Fruit fly (Drosophila melanogaster) whole organism, prepupa: ENCODE results near the gene wrm1.
A peak's percentile ranks its signal among the peaks of the same experiment; 100 is the strongest.

Source experiments
- Blimp-1 ChIP-seq: fragments of 200-800 bp; sonication (Bioruptor generic); optimal IDR thresholded peaks from 3 replicates; lab custom pipeline; 2017; ENCODE audit warnings: missing biosample characterization, missing genetic modification characterization, mild to moderate bottlenecking, moderate library complexity, missing genetic modification reagents
- CG10669 ChIP-seq: fragments of 200-800 bp; sonication (Bioruptor generic); optimal IDR thresholded peaks from 3 replicates; lab custom pipeline; 2018; ENCODE audit warnings: missing biosample characterization, mild to moderate bottlenecking, missing genetic modification characterization, moderate library complexity
- CG11762 ChIP-seq: fragments of 200-800 bp; sonication (Bioruptor generic); optimal IDR thresholded peaks from 3 replicates; lab custom pipeline; 2016; ENCODE audit warnings: missing biosample characterization, missing genetic modification characterization; ENCODE audit not compliant: insufficient read depth
- CG15336 ChIP-seq: fragments of 200-800 bp; sonication (Bioruptor generic); IDR thresholded peaks from 2 replicates; pipeline ENCODE4 v1.3.6; 2022; ENCODE audit warnings: missing biosample characterization, missing genetic modification characterization
- CG1621 ChIP-seq: fragments of 200-800 bp; sonication (Bioruptor generic); optimal IDR thresholded peaks from 3 replicates; lab custom pipeline; 2018; ENCODE audit warnings: missing biosample characterization, mild to moderate bottlenecking, missing genetic modification characterization
- CG31627 ChIP-seq: fragments of 200-800 bp; sonication (Bioruptor generic); optimal IDR thresholded peaks from 3 replicates; lab custom pipeline; 2016; ENCODE audit warnings: missing biosample characterization, missing genetic modification characterization
- CG32006 ChIP-seq: fragments of 200-800 bp; sonication (Bioruptor generic); optimal IDR thresholded peaks from 3 replicates; lab custom pipeline; 2017; ENCODE audit warnings: missing biosample characterization, mild to moderate bottlenecking, missing genetic modification characterization
- CG3919 ChIP-seq: fragments of 200-800 bp; sonication (Bioruptor generic); optimal IDR thresholded peaks from 3 replicates; lab custom pipeline; 2016; ENCODE audit warnings: missing biosample characterization, missing genetic modification characterization
- CG6163 ChIP-seq: fragments of 200-800 bp; sonication (Bioruptor generic); IDR thresholded peaks from 3 replicates; pipeline ENCODE4 v1.3.6; 2022; ENCODE audit warnings: missing biosample characterization, missing genetic modification characterization
- CG6808 ChIP-seq: fragments of 200-800 bp; sonication (Bioruptor generic); optimal IDR thresholded peaks from 3 replicates; lab custom pipeline; 2017; ENCODE audit warnings: missing biosample characterization, missing genetic modification characterization, mild to moderate bottlenecking, moderate library complexity, missing genetic modification reagents
- CG6854 ChIP-seq: fragments of 200-800 bp; sonication (Bioruptor generic); optimal IDR thresholded peaks from 2 replicates; lab custom pipeline; 2017; ENCODE audit warnings: missing biosample characterization, mild to moderate bottlenecking, missing genetic modification characterization
- CG8119 ChIP-seq: fragments of 200-800 bp; sonication (Bioruptor generic); IDR thresholded peaks from 3 replicates; pipeline ENCODE4 v1.3.6; 2022; ENCODE audit warnings: missing biosample characterization, missing genetic modification characterization
- CG8632 ChIP-seq: fragments of 200-800 bp; sonication (Bioruptor generic); optimal IDR thresholded peaks from 3 replicates; lab custom pipeline; 2016; ENCODE audit warnings: missing biosample characterization, missing genetic modification characterization
- Eip78C ChIP-seq: fragments of 200-800 bp; sonication (Bioruptor generic); peaks from one replicate; lab custom pipeline; 2016; ENCODE audit warnings: missing biosample characterization, missing genetic modification characterization
- Eip93F ChIP-seq: fragments of 200-800 bp; sonication (Bioruptor generic); optimal IDR thresholded peaks from 2 replicates; lab custom pipeline; 2016; ENCODE audit warnings: missing biosample characterization, mild to moderate bottlenecking, missing genetic modification characterization
- Hr38 ChIP-seq: sonication (Bioruptor generic); optimal IDR thresholded peaks from 2 replicates; lab custom pipeline; 2016; ENCODE audit warnings: missing biosample characterization, missing genetic modification characterization
- Hr39 ChIP-seq: fragments of 200-800 bp; sonication (Bioruptor generic); optimal IDR thresholded peaks from 2 replicates; lab custom pipeline; 2016; ENCODE audit warnings: missing biosample characterization, missing genetic modification characterization
- Hr4 ChIP-seq: fragments of 200-800 bp; sonication (Bioruptor generic); optimal IDR thresholded peaks from 3 replicates; lab custom pipeline; 2016; ENCODE audit warnings: missing biosample characterization, missing genetic modification characterization
- Lpt ChIP-seq: fragments of 200-800 bp; sonication (Bioruptor generic); optimal IDR thresholded peaks from 3 replicates; lab custom pipeline; 2016; ENCODE audit warnings: missing biosample characterization, missing genetic modification characterization
- Met ChIP-seq: fragments of 200-800 bp; sonication (Bioruptor generic); optimal IDR thresholded peaks from 3 replicates; lab custom pipeline; 2016; ENCODE audit warnings: missing biosample characterization, missing genetic modification characterization
- OdsH ChIP-seq: fragments of 200-800 bp; sonication (Bioruptor generic); optimal IDR thresholded peaks from 3 replicates; lab custom pipeline; 2016; ENCODE audit warnings: missing biosample characterization, missing genetic modification characterization
- Sox102F ChIP-seq: fragments of 200-800 bp; sonication (Bioruptor generic); optimal IDR thresholded peaks from 2 replicates; lab custom pipeline; 2016; ENCODE audit warnings: missing biosample characterization, mild to moderate bottlenecking, missing genetic modification characterization
- Sox14 ChIP-seq: fragments of 200-800 bp; sonication (Bioruptor generic); optimal IDR thresholded peaks from 3 replicates; lab custom pipeline; 2016; ENCODE audit warnings: missing biosample characterization, missing genetic modification characterization
- Sox15 ChIP-seq: fragments of 200-800 bp; sonication (Bioruptor generic); optimal IDR thresholded peaks from 3 replicates; lab custom pipeline; 2016; ENCODE audit warnings: missing biosample characterization, missing genetic modification characterization
- achi ChIP-seq: fragments of 200-800 bp; sonication (Bioruptor generic); optimal IDR thresholded peaks from 3 replicates; lab custom pipeline; 2016; ENCODE audit warnings: missing biosample characterization, missing genetic modification characterization
- acj6 ChIP-seq: fragments of 200-800 bp; sonication (Bioruptor generic); optimal IDR thresholded peaks from 3 replicates; lab custom pipeline; 2016; ENCODE audit warnings: missing biosample characterization, missing genetic modification characterization
- dac ChIP-seq: fragments of 200-800 bp; sonication (Bioruptor generic); optimal IDR thresholded peaks from 2 replicates; lab custom pipeline; 2017; ENCODE audit warnings: missing biosample characterization, mild to moderate bottlenecking, missing genetic modification characterization
- dsx ChIP-seq: fragments of 200-800 bp; optimal IDR thresholded peaks from 3 replicates; lab custom pipeline; 2019; ENCODE audit warnings: missing biosample characterization, mild to moderate bottlenecking, missing genetic modification characterization, moderate library complexity; ENCODE audit not compliant: poor library complexity, severe bottlenecking
- eg ChIP-seq: fragments of 200-800 bp; sonication (Bioruptor generic); IDR thresholded peaks from 3 replicates; pipeline ENCODE4 v1.3.6; 2022; ENCODE audit warnings: missing biosample characterization, missing genetic modification characterization
- esn ChIP-seq: fragments of 200-800 bp; sonication (Bioruptor generic); optimal IDR thresholded peaks from 2 replicates; lab custom pipeline; 2016; ENCODE audit warnings: missing biosample characterization, mild to moderate bottlenecking, missing genetic modification characterization, moderate library complexity
- fd59A ChIP-seq: fragments of 200-800 bp; sonication (Bioruptor generic); optimal IDR thresholded peaks from 2 replicates; lab custom pipeline; 2017; ENCODE audit warnings: missing biosample characterization, mild to moderate bottlenecking, missing genetic modification characterization, missing genetic modification reagents
- fd85E ChIP-seq: fragments of 200-800 bp; sonication (Bioruptor generic); optimal IDR thresholded peaks from 3 replicates; lab custom pipeline; 2016; ENCODE audit warnings: missing biosample characterization, missing genetic modification characterization
- fkh ChIP-seq: fragments of 200-800 bp; sonication (Bioruptor generic); optimal IDR thresholded peaks from 3 replicates; lab custom pipeline; 2017; ENCODE audit warnings: missing biosample characterization, mild to moderate bottlenecking, missing genetic modification characterization, moderate library complexity
- lz ChIP-seq: fragments of 200-800 bp; sonication (Bioruptor generic); optimal IDR thresholded peaks from 3 replicates; lab custom pipeline; 2016; ENCODE audit warnings: missing biosample characterization, missing genetic modification characterization
- ss ChIP-seq, 2 experiments: fragments of 200-800 bp; sonication (Bioruptor generic); optimal IDR thresholded peaks; 2 replicates in 1 of 2; 3 replicates in 1 of 2; lab custom pipeline; 2017 to 2018; ENCODE audit warnings: mild to moderate bottlenecking in 2 of 2, missing biosample characterization in 2 of 2, missing genetic modification characterization in 2 of 2, moderate library complexity in 1 of 2
- svp ChIP-seq: fragments of 200-800 bp; sonication (Bioruptor generic); peaks from one replicate; lab custom pipeline; 2016; ENCODE audit warnings: missing biosample characterization, missing genetic modification characterization
- topi ChIP-seq: fragments of 200-800 bp; sonication (Bioruptor generic); optimal IDR thresholded peaks from 3 replicates; lab custom pipeline; 2016; ENCODE audit warnings: missing biosample characterization, missing genetic modification characterization
- vri ChIP-seq: fragments of 200-800 bp; sonication (Bioruptor generic); optimal IDR thresholded peaks from 3 replicates; lab custom pipeline; 2016; ENCODE audit warnings: missing biosample characterization, mild to moderate bottlenecking, missing genetic modification characterization

Gene wrm1

DNA sequence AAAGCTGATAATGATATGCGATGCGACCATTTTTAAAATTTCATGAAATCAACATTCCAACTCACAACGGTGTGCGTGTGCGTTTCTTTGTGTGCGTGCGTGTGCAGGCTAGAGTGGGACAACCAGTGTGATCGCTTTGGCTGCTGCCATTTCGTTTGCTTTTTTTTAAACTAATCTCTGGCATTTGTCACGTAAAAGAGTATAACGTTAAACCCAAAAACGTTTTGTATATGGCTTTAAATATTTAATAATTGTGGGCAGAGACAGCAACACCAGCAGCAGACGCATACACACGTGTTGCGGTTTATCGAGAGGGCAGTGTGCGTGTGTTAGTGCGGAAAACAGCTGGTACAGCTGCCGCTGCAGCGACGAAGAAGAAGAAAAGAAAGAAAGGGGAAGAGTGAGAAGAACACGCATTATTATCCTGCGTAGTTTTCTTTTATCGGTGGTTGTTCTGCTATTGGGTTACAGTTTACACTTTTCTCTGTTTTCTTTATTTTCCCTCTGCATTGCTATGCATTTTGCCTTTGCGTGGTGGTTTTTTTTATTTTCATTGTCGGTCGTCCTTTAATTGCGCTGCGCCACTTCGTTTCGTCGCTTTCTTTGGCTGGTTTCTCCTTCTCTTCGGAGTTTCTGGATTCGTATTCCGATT, 35.3 kb upstream of the wrm1 start (continued):
- TF ChIP-seq CG8632 (GFP tag; lab: Kevin White, UChicago): no peak
- TF ChIP-seq Met (GFP tag; lab: Kevin White, UChicago): no peak
- no peak for TF ChIP-seq CG15336
- TF ChIP-seq svp (GFP tag; lab: Kevin White, UChicago): peak; percentile 64
- TF ChIP-seq Blimp-1 (GFP tag; lab: Kevin White, UChicago): no peak
- TF ChIP-seq acj6 (GFP tag; lab: Kevin White, UChicago): no peak
- peak; percentile 1 for TF ChIP-seq Sox102F (GFP tag; lab: Kevin White, UChicago)
- TF ChIP-seq achi (GFP tag; lab: Kevin White, UChicago): no peak
- no peak for TF ChIP-seq CG1621 (tag; lab: Kevin White, UChicago)
- TF ChIP-seq Hr38: no peak
- TF ChIP-seq OdsH (GFP tag; lab: Kevin White, UChicago): no peak
- peak; percentile 15 for TF ChIP-seq CG6808
- TF ChIP-seq vri (GFP tag; lab: Kevin White, UChicago): peak; percentile 17
- no peak for TF ChIP-seq Lpt (GFP tag; lab: Kevin White, UChicago)

DNA sequence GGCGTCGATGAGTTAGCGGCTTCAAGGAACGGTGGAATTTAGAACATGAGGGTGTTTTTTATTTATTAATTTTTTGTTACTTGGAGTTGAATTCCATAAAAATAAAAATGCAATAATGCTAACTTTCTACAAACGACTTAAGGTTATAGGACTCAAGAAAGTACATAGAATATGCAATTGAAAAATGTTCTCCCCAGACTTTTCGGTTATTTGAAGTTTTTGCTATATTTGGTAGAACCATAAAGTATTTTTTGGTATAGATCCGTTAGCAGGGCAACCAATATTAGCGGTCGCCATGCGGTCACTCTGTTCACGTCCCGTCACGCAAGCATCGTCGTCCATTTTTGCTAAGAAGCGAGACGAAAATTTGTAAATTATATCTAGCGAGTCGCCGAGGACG, 34.5 kb upstream of the wrm1 start, which contains the start of gene akirin:
TSS of gene akirin (plus strand) at position 301 of the 400 bp plus-strand sequence.
- TF ChIP-seq Sox102F (GFP tag; lab: Kevin White, UChicago) (no peak), CG6163 (0 out of 3 replicates have a peak, but pooled peaks have one; percentile 39)
- TF ChIP-seq, all 60 proteins: peak for 1

DNA sequence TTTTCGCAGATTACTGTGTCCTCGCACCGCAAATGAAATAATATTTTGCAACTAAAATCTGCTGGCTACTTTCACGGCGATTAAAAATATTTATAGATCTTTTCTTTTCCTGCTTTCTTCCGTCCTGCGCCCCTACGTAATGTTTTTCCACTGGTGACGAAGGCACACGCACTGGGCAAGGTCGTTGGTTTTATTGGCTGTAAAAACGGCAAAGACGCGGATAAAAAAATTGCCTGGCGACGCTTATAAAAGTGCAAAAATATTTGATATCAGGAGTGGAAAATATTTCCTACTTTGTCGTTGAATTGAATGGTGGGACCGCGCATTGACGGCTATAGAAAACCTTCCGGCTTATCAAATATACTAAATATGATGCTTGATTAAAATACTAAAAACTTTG, 33.9 kb upstream of the wrm1 start, which contains the start of gene Sh3beta:
TSS of gene Sh3beta (minus strand) at position 327 of the 400 bp plus-strand sequence.
- TF ChIP-seq CG6808 (no peak), vri (GFP tag; lab: Kevin White, UChicago) (peak; percentile 8), dsx (peak; percentile 86), CG11762 (GFP tag; lab: Kevin White, UChicago) (no peak), CG6854 (GFP tag; lab: Kevin White, UChicago) (peak; percentile 25)
- TF ChIP-seq, all 60 proteins: peak for 3

DNA sequence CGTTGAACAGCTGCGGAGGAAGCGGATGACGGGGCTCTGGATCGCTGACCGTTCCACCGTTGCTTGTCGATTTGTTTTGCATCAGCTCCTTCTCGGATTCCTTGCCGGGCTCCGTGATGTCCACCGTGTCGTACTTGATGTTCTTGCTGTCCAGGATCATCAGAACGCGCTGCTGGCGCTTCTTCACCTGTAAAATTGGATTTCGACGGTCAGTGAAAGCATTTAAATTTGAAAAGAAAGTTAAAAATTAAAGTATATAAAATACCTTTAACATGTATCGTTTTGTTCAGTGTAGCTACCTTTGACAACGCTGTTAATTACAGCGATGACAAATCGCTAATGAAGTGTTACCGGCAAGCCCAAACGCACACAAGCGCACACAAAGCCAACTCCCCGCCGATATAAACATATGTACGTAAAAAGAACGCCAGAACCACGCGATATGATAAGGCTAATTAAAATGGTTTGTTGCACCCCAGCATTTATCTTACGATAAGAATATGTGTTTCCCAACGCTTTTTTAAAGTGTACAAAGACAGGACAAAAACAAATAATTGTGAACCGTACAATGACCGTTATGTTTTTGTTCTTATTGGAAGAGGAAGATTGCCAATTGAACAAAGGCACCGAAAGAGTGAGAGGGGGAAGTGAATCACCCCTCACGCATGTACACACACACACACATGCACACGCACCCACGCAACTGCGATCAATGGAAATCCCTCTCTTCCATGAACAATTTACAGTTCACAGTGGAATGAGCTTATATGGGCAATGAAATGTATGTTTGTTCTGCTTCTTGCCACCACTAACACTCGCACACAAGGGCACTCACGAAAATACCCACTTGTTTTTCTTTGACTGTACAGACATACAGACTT, 33.0 kb upstream of the wrm1 start:
- peak; percentile 10 for TF ChIP-seq acj6 (GFP tag; lab: Kevin White, UChicago)
- TF ChIP-seq Eip93F (GFP tag; lab: Kevin White, UChicago): peak; percentile 73
- peak; percentile 48 for TF ChIP-seq svp (GFP tag; lab: Kevin White, UChicago)
- TF ChIP-seq CG6163: peak; percentile 42; the same call in 1 of the 3 replicates
- TF ChIP-seq ss (GFP tag; optimal IDR thresholded peaks at IDR 0.05; lab: Kevin White, UChicago): peak; percentile 44 to 45
- no peak for TF ChIP-seq dac (GFP tag; lab: Kevin White, UChicago)
- TF ChIP-seq Met (GFP tag; lab: Kevin White, UChicago): peak; percentile 20
- TF ChIP-seq vri (GFP tag; lab: Kevin White, UChicago): peak; percentile 2
- peak; percentile 5 for TF ChIP-seq Blimp-1 (GFP tag; lab: Kevin White, UChicago)
- peak; percentile 15 for TF ChIP-seq topi (GFP tag; lab: Kevin White, UChicago)
- TF ChIP-seq CG8119 (GFP tag; lab: Robert Waterston, UW): peak; percentile 28; the same call in 1 of the 3 replicates
- peak; percentile 34 for TF ChIP-seq esn
- TF ChIP-seq CG3919 (GFP tag; lab: Kevin White, UChicago): peak; percentile 8
- TF ChIP-seq CG15336: peak; percentile 41
- TF ChIP-seq fkh (GFP tag; lab: Kevin White, UChicago): peak; percentile 77
- TF ChIP-seq Hr4 (GFP tag; lab: Kevin White, UChicago): peak; percentile 17
- no peak for TF ChIP-seq fd59A (GFP tag; lab: Kevin White, UChicago)
- peak; percentile 21 for TF ChIP-seq CG32006 (GFP tag; lab: Kevin White, UChicago)
- peak; percentile 8 for TF ChIP-seq achi (GFP tag; lab: Kevin White, UChicago)
- TF ChIP-seq Eip78C (GFP tag; lab: Kevin White, UChicago): peak; percentile 82
- TF ChIP-seq fd85E (GFP tag; lab: Kevin White, UChicago): no peak
- peak; percentile 17 for TF ChIP-seq Hr39 (GFP tag; lab: Kevin White, UChicago)
- no peak for TF ChIP-seq Sox15 (GFP tag; lab: Kevin White, UChicago)
- TF ChIP-seq Hr38: no peak
- TF ChIP-seq Sox14: peak; percentile 94
- peak; percentile 25 for TF ChIP-seq lz (GFP tag; lab: Kevin White, UChicago)
- TF ChIP-seq CG31627 (GFP tag; lab: Kevin White, UChicago): peak; percentile 10
- peak; percentile 10 for TF ChIP-seq CG8632 (GFP tag; lab: Kevin White, UChicago)
- peak; percentile 46 for TF ChIP-seq Sox102F (GFP tag; lab: Kevin White, UChicago)
- TF ChIP-seq CG10669 (GFP tag; lab: Kevin White, UChicago): peak; percentile 8
- no peak for TF ChIP-seq eg (GFP tag; lab: Robert Waterston, UW)
